Worm (Caenorhabditis elegans): ENCODE data around the gene pmp-4.

The pmp-4 gene

ce11 chrIV:17368292-17368691, 37.1 kb downstream of the pmp-4 start, which contains the start of gene trh-1:
trh-1 (plus strand) TSS chrIV:17368592.
- TF ChIP-seq nhr-77 (tag; optimal IDR thresholded peaks at IDR 0.05) = no peak
- TF ChIP-seq daf-12 (tag; optimal IDR thresholded peaks at IDR 0.05) = no peak
- TF ChIP-seq lin-38 (GFP tag; IDR thresholded peaks at IDR 0.05) = no peak
- TF ChIP-seq hlh-30 (tag; optimal IDR thresholded peaks at IDR 0.05; ENCODE audit: insufficient read depth) = no peak
- TF ChIP-seq D1046.2 (GFP tag; IDR thresholded peaks at IDR 0.05) = no peak
- TF ChIP-seq ztf-11 (tag; optimal IDR thresholded peaks at IDR 0.05) = no peak
- TF ChIP-seq dmd-8 (GFP tag; IDR thresholded peaks at IDR 0.05) = no peak

- TF ChIP-seq ceh-44 (GFP tag; IDR thresholded peaks at IDR 0.05) (no peak), lin-38 (GFP tag; IDR thresholded peaks at IDR 0.05) (no peak), F37D6.2 (tag; optimal IDR thresholded peaks at IDR 0.05) (no peak), hlh-30 (tag; optimal IDR thresholded peaks at IDR 0.05; ENCODE audit: insufficient read depth) (no peak), lim-7 (GFP tag; IDR thresholded peaks at IDR 0.05) (no peak), ztf-11 (tag; optimal IDR thresholded peaks at IDR 0.05) (no peak), F26F4.8 (GFP tag; conservative IDR thresholded peaks at IDR 0.05) (no peak), dve-1 (tag; optimal IDR thresholded peaks at IDR 0.05; ENCODE audit: insufficient read depth) (no peak), nhr-41 (GFP tag; IDR thresholded peaks at IDR 0.05) (no peak)
Observed at ce11 chrIV:17367294-17367693, 38.1 kb downstream of the pmp-4 start, which contains the start of gene zipt-17. zipt-17 (minus strand) TSS chrIV:17367394.

- TF ChIP-seq R02D3.7 (tag; optimal IDR thresholded peaks at IDR 0.05) (no peak), zip-11 (GFP tag; IDR thresholded peaks at IDR 0.05) (no peak), lsy-2 (tag; optimal IDR thresholded peaks at IDR 0.05) (no peak), pha-4 (GFP tag; IDR thresholded peaks at IDR 0.05) (no peak), pha-4 (tag; optimal IDR thresholded peaks at IDR 0.05) (no peak), unc-62 (GFP tag; optimal IDR thresholded peaks at IDR 0.05 in 1 of 2) (peak in 1 of 2 experiments; percentile 37), unc-62 (tag; optimal IDR thresholded peaks at IDR 0.05) (no peak), ceh-20 (GFP tag; IDR thresholded peaks at IDR 0.05) (no peak), T20F7.1 (GFP tag; optimal IDR thresholded peaks at IDR 0.05) (no peak)
Observed at ce11 chrIV:17361143-17361542, 44.3 kb downstream of the pmp-4 start, which contains the start of gene clec-202. clec-202 (plus strand) TSS chrIV:17361443.

Data from whole organism, L4 larva.